Worm (Caenorhabditis elegans): ENCODE data around the gene F38B6.8.

The F38B6.8 gene

DNA sequence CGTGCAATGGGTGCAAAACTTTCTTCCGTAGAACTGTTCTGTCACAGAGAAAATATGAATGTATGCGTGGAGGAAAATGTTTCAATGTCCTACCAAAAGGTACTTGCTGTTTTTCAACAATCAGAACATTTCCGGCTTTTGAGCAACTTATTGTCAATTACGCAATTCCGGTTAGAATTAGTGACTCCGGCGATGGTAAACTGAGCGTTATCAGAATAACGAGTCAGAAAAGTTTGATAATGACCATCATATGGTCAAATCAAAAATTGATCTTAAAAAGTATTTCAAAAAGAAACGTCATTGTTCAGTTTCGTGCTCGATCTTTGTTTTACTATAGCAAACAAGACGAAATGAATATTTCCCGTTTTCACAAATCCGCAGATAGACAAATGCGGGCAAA, 25.8 kb downstream of the F38B6.8 start:
- TF ChIP-seq ztf-23 (GFP tag; IDR thresholded peaks at IDR 0.05) = no peak
- TF ChIP-seq flt-1 (GFP tag; IDR thresholded peaks at IDR 0.05) = no peak
- TF ChIP-seq med-1 (GFP tag; optimal IDR thresholded peaks at IDR 0.05; ENCODE audit: insufficient read depth) = no peak
- no peak for TF ChIP-seq klf-2 (GFP tag; conservative IDR thresholded peaks at IDR 0.05)
- no peak for TF ChIP-seq tab-1 (GFP tag; IDR thresholded peaks at IDR 0.05)
- no peak for TF ChIP-seq ref-1 (GFP tag; conservative IDR thresholded peaks at IDR 0.05)
- no peak for TF ChIP-seq ztf-29 (GFP tag; IDR thresholded peaks at IDR 0.05)
- TF ChIP-seq cog-1 (tag; optimal IDR thresholded peaks at IDR 0.05) = no peak
- TF ChIP-seq T22C8.4 (GFP tag; IDR thresholded peaks at IDR 0.05) = no peak

DNA sequence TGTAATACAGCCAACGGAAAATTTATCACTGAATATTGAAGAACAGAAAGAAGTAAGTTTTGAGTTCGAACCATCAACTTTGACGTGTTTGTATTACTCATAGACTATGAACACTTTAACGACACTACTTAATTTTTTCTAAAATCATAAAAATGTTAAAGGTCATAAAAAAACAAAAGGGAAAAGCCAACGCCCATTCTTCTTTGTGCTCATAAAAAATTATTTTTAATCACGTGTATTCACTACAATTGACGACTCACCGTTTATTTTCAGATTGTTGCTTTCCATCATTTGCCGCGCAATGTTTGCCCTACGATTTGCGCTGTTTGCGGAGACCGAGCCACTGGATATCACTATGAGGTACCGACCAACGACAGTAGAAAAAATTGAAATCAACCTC, 26.3 kb downstream of the F38B6.8 start:
- TF ChIP-seq ztf-23 (GFP tag; IDR thresholded peaks at IDR 0.05) (no peak), tab-1 (GFP tag; IDR thresholded peaks at IDR 0.05) (no peak)

DNA sequence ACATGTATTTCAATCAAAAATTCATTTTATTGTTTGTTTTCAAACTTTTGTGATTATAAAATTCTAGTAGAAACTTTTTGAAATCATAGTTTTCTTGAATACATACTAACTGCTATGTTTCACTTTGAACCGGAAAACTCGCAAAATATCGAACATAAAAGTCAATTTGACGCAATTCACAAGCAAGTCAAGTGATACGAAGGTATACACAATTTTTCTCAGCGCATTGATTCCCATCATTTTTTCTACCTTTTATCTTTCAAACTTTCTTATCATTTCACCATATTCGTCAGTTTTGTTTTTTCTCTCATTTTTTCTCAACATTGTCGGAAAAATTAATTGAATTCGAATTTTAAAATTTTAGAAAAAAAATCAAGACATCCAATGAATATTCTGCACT, 27.4 kb downstream of the F38B6.8 start, which contains the start of gene nhr-173:
TSS of gene nhr-173 (plus strand) at position 366 of the 400 bp plus-strand sequence.
- TF ChIP-seq ztf-29 (GFP tag; IDR thresholded peaks at IDR 0.05) = no peak
- TF ChIP-seq ztf-23 (GFP tag; IDR thresholded peaks at IDR 0.05) = no peak
- no peak for TF ChIP-seq klf-2 (GFP tag; conservative IDR thresholded peaks at IDR 0.05)
- no peak for TF ChIP-seq flt-1 (GFP tag; IDR thresholded peaks at IDR 0.05)
- TF ChIP-seq ref-1 (GFP tag; conservative IDR thresholded peaks at IDR 0.05) = no peak
- no peak for TF ChIP-seq med-1 (GFP tag; optimal IDR thresholded peaks at IDR 0.05; ENCODE audit: insufficient read depth)
- no peak for TF ChIP-seq cog-1 (tag; optimal IDR thresholded peaks at IDR 0.05)
- no peak for TF ChIP-seq T22C8.4 (GFP tag; IDR thresholded peaks at IDR 0.05)
- no peak for TF ChIP-seq tab-1 (GFP tag; IDR thresholded peaks at IDR 0.05)

DNA sequence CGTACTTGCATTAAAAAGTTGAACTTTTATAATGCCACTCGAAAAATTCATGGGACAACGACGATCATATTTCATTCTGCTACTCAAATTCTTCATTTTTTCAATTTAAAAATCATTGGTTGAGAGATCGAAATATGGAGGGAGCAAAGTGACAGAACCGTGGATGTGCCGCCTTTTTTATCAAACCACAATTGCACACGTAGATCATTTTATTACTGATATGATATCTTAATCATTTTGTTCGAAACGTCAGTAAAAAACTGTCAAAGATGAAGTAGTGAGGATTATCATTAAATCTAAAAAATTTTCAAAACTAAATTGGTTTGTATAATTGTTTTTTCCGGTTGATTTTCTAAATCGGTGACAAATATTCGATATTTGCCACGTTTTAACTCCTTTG, 28.4 kb downstream of the F38B6.8 start:
- TF ChIP-seq ref-1 (GFP tag; conservative IDR thresholded peaks at IDR 0.05) (no peak), med-1 (GFP tag; optimal IDR thresholded peaks at IDR 0.05; ENCODE audit: insufficient read depth) (no peak), ztf-29 (GFP tag; IDR thresholded peaks at IDR 0.05) (no peak), ztf-23 (GFP tag; IDR thresholded peaks at IDR 0.05) (no peak), T22C8.4 (GFP tag; IDR thresholded peaks at IDR 0.05) (no peak), klf-2 (GFP tag; conservative IDR thresholded peaks at IDR 0.05) (no peak), flt-1 (GFP tag; IDR thresholded peaks at IDR 0.05) (no peak), cog-1 (tag; optimal IDR thresholded peaks at IDR 0.05) (no peak)

DNA sequence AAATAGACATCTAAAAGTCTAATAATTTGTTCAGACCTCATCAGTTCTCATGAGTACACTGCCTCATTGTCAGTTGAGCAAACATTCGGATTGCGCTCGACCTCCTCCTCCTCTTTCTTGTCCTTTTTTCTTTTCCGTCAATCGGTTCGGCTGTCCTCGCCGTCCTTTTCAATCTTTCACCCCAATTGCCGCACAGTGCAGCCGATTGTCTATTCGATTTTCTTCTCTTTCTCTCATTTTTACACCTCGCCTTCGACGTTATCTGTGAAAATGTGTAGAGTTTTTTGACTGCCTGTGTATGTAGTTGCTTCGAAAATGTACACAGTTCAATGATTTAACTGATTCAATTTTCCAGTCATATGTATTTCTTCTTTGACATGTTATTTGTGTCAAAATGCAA, 29.4 kb downstream of the F38B6.8 start:
- TF ChIP-seq klf-2 (GFP tag; conservative IDR thresholded peaks at IDR 0.05) (no peak), med-1 (GFP tag; optimal IDR thresholded peaks at IDR 0.05; ENCODE audit: insufficient read depth) (no peak), cog-1 (tag; optimal IDR thresholded peaks at IDR 0.05) (no peak), ztf-29 (GFP tag; IDR thresholded peaks at IDR 0.05) (no peak), flt-1 (GFP tag; IDR thresholded peaks at IDR 0.05) (no peak), tab-1 (GFP tag; IDR thresholded peaks at IDR 0.05) (no peak), ztf-23 (GFP tag; IDR thresholded peaks at IDR 0.05) (no peak), ref-1 (GFP tag; conservative IDR thresholded peaks at IDR 0.05) (no peak), T22C8.4 (GFP tag; IDR thresholded peaks at IDR 0.05) (no peak)

DNA sequence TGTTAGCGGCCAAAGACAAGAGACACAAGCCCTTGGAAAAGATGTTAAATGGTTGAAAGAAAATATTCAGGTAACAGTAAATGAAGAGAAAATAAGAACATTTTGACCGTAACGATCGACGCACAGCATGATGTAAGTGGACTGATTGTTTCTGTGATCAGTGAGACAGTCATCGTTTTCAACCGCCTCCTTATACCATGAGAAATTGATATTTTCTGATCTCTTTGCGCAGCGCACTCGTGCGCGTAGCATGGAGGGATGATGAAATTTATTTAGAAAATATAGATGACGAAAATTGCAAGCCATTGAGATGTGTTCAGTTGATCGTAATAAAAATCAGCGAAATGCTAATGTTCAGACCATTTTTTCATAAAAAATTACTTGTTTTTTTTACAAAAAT, 33.0 kb downstream of the F38B6.8 start:
- TF ChIP-seq T22C8.4 (GFP tag; IDR thresholded peaks at IDR 0.05) (no peak), flt-1 (GFP tag; IDR thresholded peaks at IDR 0.05) (no peak), med-1 (GFP tag; optimal IDR thresholded peaks at IDR 0.05; ENCODE audit: insufficient read depth) (no peak), ztf-23 (GFP tag; IDR thresholded peaks at IDR 0.05) (no peak), ztf-29 (GFP tag; IDR thresholded peaks at IDR 0.05) (no peak), ref-1 (GFP tag; conservative IDR thresholded peaks at IDR 0.05) (no peak), cog-1 (tag; optimal IDR thresholded peaks at IDR 0.05) (no peak), tab-1 (GFP tag; IDR thresholded peaks at IDR 0.05) (no peak), klf-2 (GFP tag; conservative IDR thresholded peaks at IDR 0.05) (no peak)

DNA sequence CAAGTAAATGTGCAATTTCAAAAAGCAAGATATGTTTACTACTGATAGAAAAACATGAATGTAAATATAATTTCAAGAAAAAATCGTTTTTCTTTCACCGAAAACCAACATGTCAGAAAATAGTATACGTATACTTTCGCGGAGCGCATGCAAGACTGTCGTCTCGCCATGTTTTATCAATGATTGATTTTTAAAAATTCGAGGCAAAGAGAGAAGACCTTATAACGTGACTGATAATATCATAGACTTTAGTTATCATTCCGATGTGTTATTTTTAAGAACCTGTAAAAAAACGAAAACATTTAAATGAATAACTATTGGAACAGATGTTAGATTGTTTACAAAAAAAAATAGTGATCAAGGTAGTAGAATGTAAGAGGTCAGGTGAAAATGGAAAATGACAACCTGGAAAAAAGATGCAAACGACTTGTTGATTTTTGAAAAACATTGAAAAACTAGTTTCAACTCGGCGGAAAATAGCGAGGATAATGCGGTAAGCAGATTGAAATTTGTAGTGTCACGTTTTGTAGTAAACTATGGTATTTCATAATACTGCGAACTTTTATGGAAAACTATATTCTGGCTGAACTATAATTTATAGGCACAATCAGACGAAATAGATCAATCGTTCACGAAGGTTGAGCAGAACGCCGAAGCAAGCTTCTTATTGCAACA, 36.1 kb downstream of the F38B6.8 start:
- TF ChIP-seq ztf-29 (GFP tag; IDR thresholded peaks at IDR 0.05) (no peak), cog-1 (tag; optimal IDR thresholded peaks at IDR 0.05) (no peak), med-1 (GFP tag; optimal IDR thresholded peaks at IDR 0.05; ENCODE audit: insufficient read depth) (no peak), flt-1 (GFP tag; IDR thresholded peaks at IDR 0.05) (no peak), ztf-23 (GFP tag; IDR thresholded peaks at IDR 0.05) (no peak), tab-1 (GFP tag; IDR thresholded peaks at IDR 0.05) (no peak), T22C8.4 (GFP tag; IDR thresholded peaks at IDR 0.05) (no peak), ref-1 (GFP tag; conservative IDR thresholded peaks at IDR 0.05) (no peak), klf-2 (GFP tag; conservative IDR thresholded peaks at IDR 0.05) (no peak)

DNA sequence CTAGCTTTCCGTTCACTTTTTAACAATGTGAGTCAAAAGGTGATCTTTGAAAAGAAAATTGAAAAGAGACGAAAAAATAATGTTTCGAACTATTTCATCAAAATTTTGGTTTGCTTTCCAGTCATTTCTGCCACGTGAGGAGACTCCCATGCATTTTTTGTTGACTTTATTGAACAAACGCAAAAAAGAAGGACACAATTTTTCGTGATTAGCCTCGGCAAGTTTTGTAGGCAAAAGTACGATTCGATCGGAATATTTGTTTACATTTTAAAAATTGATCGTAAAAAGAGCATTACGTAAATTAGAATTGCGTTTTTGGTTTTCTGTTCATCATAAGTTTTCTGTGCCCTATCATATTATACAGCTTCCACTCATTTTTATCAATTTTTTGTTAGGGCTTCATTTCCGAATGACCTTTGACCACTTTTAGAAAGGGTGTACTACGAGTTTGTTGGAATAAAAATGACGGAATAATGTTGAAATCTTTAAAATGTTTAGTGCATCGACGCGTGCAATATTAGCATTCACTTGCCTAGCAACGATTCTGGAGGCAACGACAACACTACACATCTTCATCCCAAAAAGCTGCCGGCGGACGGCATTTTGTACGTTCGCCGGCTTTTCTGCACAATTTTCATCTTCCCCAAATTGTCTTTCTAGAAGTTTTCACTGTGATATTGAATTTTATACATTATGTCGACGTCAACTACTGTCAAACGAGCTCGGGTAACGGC, 37.4 kb downstream of the F38B6.8 start, which contains the start of gene C56E10.3:
TSS of gene C56E10.3 (plus strand) at position 684 of the 734 bp plus-strand sequence.
- TF ChIP-seq tab-1 (GFP tag; IDR thresholded peaks at IDR 0.05) (no peak), flt-1 (GFP tag; IDR thresholded peaks at IDR 0.05) (no peak), T22C8.4 (GFP tag; IDR thresholded peaks at IDR 0.05) (no peak), cog-1 (tag; optimal IDR thresholded peaks at IDR 0.05) (no peak), klf-2 (GFP tag; conservative IDR thresholded peaks at IDR 0.05) (no peak), med-1 (GFP tag; optimal IDR thresholded peaks at IDR 0.05; ENCODE audit: insufficient read depth) (no peak), ztf-29 (GFP tag; IDR thresholded peaks at IDR 0.05) (no peak), ref-1 (GFP tag; conservative IDR thresholded peaks at IDR 0.05) (no peak), ztf-23 (GFP tag; IDR thresholded peaks at IDR 0.05) (no peak)

DNA sequence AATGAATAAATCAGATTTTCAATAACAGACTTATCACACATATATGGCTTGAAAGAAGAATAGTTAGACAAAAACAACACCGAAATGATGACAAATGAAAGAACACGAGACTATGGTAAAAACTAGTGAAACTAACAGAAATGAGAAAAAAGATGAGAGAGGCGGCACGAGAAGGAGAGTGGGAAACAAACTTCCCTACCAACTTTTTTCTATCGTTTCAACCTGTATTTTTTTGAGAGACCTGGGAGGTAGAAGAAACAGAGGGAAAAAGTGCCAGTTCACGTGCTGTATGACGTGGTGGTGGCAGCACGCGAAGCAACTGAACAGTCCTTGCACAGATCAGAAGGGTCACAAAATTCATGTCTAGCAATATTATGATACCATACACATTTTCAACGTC, 39.8 kb downstream of the F38B6.8 start:
- no peak for TF ChIP-seq med-1 (GFP tag; optimal IDR thresholded peaks at IDR 0.05; ENCODE audit: insufficient read depth)
- TF ChIP-seq klf-2 (GFP tag; conservative IDR thresholded peaks at IDR 0.05) = no peak
- TF ChIP-seq tab-1 (GFP tag; IDR thresholded peaks at IDR 0.05) = no peak
- no peak for TF ChIP-seq ztf-23 (GFP tag; IDR thresholded peaks at IDR 0.05)
- no peak for TF ChIP-seq ztf-29 (GFP tag; IDR thresholded peaks at IDR 0.05)
- TF ChIP-seq ref-1 (GFP tag; conservative IDR thresholded peaks at IDR 0.05) = no peak
- TF ChIP-seq cog-1 (tag; optimal IDR thresholded peaks at IDR 0.05) = no peak
- no peak for TF ChIP-seq T22C8.4 (GFP tag; IDR thresholded peaks at IDR 0.05)

Data from whole organism, midembryonic.